Worm (Caenorhabditis elegans) whole organism, dauer: ENCODE measurements around the gene mlt-8.
"Not testable (repeated sequence)": the region's sequence is repeated elsewhere in the genome, so short reads cannot be mapped to it uniquely, and the experiment has no call there.

Source experiments
- unc-62 ChIP-seq: sonication (generic microtip); optimal IDR thresholded peaks from 2 replicates; lab custom pipeline; 2017; ENCODE audit warnings: missing biosample characterization, missing genetic modification reagents, missing genetic modification characterization

Gene mlt-8

DNA sequence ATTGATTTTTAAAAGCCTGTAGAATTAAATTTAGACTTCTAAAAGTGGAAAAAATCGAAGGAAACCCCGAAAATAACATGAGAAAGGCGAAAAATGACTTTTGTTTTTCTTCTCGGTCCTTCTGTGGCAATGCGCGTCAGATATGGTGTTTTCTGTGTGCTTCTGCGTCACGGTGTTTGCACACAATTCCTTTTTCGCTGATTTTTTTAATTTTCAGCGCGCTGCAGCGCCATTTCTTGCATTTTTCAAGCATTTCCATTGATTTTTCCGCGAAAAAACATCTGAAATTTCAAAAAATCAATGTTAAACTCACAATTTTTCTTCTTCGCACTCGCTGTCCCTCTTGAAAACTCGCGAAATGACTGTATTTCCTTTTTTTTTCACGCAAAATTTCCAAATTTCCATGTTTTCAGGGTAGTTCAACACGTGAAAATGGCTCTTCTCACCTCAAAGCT lies 8.3 kb upstream of the mlt-8 start, which contains the start of the genes cdc-37 and W08F4.3:
cdc-37 (minus strand) TSS at position 405 of the 455 bp plus-strand sequence.
W08F4.3 (plus strand) TSS at position 414 of the 455 bp plus-strand sequence.
- no peak for TF ChIP-seq unc-62 (GFP tag; lab: Kevin White, UChicago)

DNA sequence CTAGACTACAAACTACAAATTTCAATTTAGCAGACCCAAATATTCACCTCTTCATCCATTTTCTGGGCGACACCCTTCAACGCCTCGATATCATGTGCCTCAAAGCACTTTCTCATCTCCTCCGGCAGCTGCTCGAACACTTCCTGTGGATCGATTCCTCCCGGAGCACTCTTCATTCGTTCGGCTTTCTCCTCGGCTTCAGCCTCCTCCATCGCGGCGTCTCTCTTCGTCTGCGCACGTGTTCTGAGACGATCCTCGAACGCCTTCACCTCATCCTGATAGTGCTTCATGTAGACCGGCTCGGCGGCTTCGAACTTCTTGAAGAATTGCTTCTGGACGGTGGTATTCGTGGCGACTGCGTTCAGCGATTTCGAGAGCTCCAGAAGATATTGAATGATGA lies 6.9 kb upstream of the mlt-8 start:
- no peak for TF ChIP-seq unc-62 (GFP tag; lab: Kevin White, UChicago)

DNA sequence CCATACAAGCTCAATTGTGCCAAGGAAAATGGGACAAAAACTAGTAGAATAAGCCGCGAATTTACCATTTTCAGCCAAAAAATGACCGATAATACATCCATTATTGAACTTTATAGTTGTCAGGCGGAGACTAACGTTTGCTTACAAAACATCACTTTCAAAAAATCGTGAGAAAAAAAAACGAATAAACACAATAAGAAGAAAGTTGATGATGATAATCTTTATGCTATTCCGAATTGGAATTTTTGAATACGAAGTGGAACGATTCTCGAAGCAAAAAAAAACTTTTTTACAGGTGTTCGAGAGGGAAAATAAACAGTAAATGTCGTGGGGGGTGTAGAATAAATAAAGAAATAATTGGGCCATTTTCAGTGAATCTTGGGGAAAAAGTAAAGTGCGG lies 5.7 kb upstream of the mlt-8 start, which contains the start of gene W08F4.7:
W08F4.7 (minus strand) TSS at position 101 of the 400 bp plus-strand sequence.
- no peak for TF ChIP-seq unc-62 (GFP tag; lab: Kevin White, UChicago)

DNA sequence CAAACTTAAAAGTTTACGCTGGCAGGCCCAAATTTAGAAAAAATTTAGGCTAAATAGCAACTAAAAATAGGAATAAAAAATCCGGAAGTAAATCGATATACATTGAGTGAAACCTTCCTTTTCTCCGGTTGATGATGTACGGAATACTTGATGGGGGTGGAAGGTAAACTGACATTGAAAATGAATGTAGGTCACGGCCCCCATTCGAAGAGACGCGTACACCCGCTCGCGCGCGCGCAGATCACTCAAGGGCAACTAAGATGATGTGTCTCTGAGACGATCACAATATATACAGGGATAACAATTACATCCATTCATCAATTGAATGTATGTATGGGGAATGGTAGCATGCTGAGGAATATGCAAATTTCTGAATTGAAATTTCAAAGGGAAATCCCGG lies 2.2 kb upstream of the mlt-8 start:
- TF ChIP-seq unc-62 (GFP tag; lab: Kevin White, UChicago), result no peak

DNA sequence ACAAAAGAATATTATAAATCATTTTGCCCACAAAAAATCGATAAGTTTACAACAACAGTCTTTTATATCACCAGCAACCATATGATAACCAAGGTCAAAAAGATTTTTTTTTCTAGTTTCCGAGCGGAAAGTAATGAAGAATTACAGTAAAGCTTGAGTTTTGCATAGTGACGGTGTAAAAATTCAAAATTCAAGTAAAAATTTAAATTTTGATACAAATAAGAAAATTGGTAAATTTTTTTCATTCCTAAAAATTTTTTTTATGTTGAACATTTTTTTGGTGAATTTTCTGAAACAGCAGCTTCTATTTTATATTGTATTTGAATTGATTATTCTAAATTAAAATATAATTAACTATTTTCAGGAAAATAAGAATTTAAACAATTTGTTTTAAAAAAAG lies 3.1 kb downstream of the mlt-8 start, which contains the start of gene W08F4.5:
W08F4.5 (minus strand) TSS at position 101 of the 400 bp plus-strand sequence.
- TF ChIP-seq unc-62 (GFP tag; lab: Kevin White, UChicago), result no peak

DNA sequence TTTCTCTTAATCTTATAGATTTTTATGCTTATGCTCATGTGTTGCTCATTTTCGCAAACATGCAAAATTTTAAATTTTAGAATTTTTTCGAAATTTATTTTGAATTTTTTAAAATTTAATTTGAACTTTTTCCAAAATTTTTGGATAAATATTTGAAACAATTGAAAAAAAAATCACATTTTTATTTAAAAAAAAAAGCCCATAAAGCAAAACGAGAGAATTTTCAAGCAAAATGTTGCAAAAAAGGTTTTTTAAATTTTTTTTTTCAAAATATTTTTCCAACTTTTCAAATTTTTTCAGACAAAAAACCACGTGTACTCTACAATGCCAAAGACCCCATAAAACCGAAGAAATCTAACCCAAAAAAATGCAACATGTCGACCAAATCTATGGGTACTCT lies 15.7 kb downstream of the mlt-8 start, which contains the start of the genes C09E8.1 and C09E8.6:
C09E8.1 (plus strand) TSS at position 301 of the 400 bp plus-strand sequence.
C09E8.6 (plus strand) TSS at position 313 of the 400 bp plus-strand sequence.
- TF ChIP-seq unc-62 (GFP tag; lab: Kevin White, UChicago), result no peak

DNA sequence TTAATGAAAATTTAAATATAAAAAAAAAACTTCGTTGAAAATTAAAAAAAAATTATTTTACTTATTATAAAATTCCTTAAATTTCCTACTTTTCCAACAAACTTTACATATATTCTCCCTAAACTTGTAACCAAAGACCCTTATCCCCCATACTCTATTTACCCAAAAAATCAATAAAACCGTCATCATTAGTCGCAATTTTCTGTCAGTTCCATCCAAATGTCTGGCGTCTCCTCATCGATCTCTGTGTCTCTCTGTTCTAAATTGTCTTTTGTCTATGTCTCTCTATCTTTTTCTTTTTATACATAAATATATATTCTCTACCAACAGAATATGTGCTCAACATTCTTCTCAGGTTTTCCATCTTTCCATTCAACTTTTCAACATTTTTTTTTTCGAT lies 16.5 kb downstream of the mlt-8 start:
- no peak for TF ChIP-seq unc-62 (GFP tag; lab: Kevin White, UChicago)

DNA sequence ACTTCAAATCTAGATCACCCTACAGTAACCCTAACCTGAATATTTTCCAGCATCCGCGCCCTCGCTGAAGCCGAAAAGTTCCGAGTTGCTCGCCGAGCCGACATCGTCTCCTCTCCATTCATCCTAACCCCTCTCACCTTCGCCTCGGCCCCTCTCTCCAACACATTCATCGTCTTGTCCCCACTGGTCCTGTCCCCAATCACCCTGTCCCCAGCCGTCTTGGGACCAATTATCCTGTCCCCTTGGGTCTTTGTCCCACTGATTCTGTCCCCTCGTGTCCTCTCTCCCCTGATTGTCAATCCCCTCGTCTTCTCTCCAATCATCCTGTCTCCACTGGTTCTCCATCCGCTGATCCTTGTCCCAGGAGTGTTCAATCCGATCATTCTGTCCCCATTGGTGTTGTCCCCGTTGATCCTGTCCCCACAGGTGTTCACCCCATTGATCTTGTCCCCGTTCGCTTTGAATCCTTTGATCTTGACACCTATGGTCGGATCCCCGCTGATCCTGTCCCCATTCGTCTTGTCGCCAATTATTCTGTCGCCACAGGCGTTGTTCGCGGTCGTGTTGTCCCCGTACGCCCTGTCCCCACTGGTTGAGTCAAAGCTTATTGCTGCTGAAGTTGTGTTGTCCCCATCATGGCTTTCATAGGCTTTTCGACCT lies 20.5 kb downstream of the mlt-8 start, which contains the start of gene lips-7:
lips-7 (plus strand) TSS at position 610 of the 660 bp plus-strand sequence.
- TF ChIP-seq unc-62 (GFP tag; lab: Kevin White, UChicago), result no peak

DNA sequence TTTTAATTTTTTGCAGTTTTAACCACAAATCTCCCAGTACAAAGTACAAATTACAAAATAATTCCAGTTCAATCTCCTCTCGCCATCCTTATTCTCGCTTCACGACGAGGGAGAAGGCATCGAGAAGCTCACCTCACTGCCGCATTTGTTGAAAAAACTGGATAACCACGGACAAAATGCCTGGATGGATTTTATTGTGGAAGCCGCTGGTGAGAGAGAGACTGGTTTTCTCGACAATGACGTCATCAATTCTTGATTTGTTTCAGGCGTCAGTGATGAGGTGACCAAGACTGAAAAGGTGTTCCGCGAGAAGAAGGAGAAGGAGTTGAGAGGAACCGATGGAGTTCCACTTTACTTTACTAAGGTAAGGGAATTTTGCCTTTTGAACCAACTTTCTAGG lies 22.4 kb downstream of the mlt-8 start:
- TF ChIP-seq unc-62 (GFP tag; lab: Kevin White, UChicago), result no peak

DNA sequence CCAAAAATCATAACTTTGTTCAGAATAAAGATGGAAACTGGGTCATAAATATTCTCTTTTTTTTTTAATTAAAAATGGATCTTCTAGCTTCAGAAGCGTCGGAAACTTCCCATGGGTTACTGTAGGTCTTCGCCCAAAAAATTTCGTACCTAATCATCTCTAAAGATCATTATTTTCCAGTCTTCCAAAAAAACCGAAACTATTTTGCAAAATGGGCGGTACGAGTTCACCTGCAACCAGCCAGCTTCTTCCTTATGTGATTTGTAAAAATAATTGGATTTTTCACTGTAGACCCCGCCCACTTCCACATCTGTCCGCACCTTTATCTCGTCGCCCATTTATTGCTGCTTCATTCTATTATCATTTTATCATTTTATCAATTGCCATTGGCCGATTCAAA lies 25.5 kb downstream of the mlt-8 start, which contains the start of gene mlt-10:
mlt-10 (plus strand) TSS at position 301 of the 400 bp plus-strand sequence.
- TF ChIP-seq unc-62 (GFP tag; lab: Kevin White, UChicago), result no peak

DNA sequence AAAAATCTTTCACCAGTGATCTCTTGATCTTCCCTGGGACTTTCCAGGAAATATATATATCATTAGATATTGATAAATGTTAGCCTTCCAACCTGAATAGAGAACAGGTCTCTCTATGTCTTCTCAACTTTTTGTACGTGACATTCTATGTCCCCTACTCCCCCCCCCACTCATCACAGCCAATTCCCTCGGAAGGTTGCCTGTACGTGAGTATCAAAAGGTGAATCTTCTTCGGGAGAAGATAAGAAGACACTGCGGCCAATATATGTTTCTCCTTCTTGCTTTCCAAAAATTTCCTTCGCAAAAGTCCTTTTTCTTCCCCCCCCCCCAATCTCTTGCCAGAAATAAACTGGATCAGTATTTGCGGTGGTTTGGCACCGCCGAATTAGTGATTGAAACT lies 29.5 kb downstream of the mlt-8 start:
- TF ChIP-seq unc-62 (GFP tag; lab: Kevin White, UChicago), result no peak

DNA sequence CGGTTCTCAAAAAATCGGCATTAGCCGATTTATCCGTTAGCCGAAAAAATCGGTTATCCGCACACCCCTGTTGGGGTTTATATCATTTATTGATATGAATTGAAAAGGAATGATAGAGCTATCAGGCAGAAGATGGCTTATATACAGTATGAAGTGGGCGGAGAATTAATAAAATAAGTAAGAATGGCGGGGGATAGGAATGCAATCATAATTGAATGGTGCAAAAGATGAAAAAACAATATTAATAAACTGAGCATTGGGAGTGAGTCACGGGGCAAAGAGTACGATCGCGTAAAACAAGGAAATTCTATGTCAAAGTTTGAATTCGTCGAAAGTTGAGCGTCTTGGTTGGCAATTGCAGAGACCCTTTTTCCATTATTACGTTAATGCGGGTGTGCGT lies 35.1 kb downstream of the mlt-8 start, which contains the start of gene T27A1.2:
T27A1.2 (minus strand) TSS at position 101 of the 400 bp plus-strand sequence.
- no peak for TF ChIP-seq unc-62 (GFP tag; lab: Kevin White, UChicago)

DNA sequence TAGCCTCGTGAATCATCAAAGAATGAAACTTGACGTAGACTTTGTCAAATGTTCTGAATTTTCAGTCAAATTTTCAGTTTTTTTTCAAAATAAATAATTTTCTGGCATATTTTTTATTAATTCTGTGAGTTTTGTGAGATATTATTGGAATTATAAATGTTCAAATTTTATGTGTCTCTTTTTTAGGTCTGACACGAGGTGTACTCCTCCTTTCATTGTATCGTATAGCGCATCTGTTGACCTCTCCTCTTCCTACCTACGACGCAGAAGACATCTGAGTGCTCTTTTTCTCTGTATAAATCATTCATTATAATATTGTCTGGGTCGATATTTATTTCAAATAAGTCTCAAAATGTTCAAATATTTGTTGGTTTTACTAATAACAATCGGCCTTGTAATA lies 36.7 kb downstream of the mlt-8 start, which contains the start of gene T27A1.3:
T27A1.3 (plus strand) TSS at position 301 of the 400 bp plus-strand sequence.
- not testable (repeated sequence) for TF ChIP-seq unc-62 (GFP tag; lab: Kevin White, UChicago)

DNA sequence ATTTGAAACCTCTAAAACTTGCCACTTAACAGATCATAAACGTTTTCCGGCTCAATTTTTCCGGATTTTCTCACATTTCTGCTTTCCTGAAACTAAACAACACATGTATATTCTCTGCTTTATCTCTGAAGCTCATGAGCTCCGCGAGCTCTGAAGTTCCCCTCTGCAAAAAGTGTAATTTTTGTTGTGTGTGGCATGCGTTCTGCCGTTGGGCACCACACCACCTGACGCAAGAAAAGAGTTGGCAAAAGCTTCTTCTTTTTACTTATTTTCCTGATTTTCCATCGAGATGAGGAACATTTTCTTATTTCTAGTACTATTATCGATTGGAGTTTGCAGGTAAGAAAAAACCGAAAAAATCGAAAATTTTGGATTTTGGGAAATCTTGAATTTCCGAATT lies 45.5 kb downstream of the mlt-8 start, which contains the start of gene lgc-34:
lgc-34 (plus strand) TSS at position 200 of the 400 bp plus-strand sequence.
- TF ChIP-seq unc-62 (GFP tag; lab: Kevin White, UChicago), result no peak

DNA sequence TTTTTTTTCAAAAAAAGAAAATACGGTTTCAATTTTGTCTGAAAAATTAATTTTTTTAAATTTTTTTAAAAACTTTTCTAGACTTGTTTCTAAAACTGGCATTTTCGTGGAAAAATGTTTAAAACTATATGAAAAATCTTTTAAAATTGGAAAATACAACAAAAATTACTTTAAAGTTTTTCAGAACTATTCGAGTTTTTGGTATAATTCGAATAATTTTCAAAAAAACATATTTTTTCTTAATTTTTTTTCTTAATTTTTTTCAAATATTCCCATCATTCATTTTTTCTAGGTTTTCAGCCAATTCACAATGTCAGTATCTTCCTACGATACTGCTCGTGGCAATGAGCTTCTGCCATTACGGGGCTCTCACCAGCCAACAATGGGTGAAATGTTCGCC lies 49.6 kb downstream of the mlt-8 start, which contains the start of gene slc-36.2:
slc-36.2 (plus strand) TSS at position 301 of the 400 bp plus-strand sequence.
- no peak for TF ChIP-seq unc-62 (GFP tag; lab: Kevin White, UChicago)

DNA sequence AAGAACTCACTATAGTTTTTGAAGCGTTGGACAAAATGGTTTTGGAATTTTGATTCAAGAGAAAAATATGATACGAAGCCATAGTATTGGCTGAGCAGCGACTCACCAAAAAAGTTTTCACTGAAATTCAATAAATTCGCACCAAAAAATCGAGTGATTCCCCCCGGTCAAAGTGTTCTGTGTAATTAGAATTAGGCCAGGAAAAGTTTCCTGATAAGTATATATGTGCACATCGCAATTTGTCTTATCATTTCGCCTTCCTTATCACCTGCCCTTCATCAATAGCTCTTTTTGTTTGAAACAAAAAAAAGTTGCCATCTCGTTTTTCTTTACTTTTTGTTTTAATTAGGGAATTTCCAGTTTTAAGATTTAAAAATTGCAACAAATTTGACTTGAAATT lies 50.2 kb downstream of the mlt-8 start:
- TF ChIP-seq unc-62 (GFP tag; lab: Kevin White, UChicago), result no peak
